Fruit fly (Drosophila melanogaster) whole organism, prepupa: ENCODE measurements around the gene CG10841.

Experiments used
- CG10631 ChIP-seq: fragments of 200-800 bp; sonication (Bioruptor generic); optimal IDR thresholded peaks from 2 replicates; lab custom pipeline; 2016; ENCODE audit warnings: missing biosample characterization, missing genetic modification characterization
- CG10669 ChIP-seq: fragments of 200-800 bp; sonication (Bioruptor generic); optimal IDR thresholded peaks from 3 replicates; lab custom pipeline; 2018; ENCODE audit warnings: missing biosample characterization, mild to moderate bottlenecking, missing genetic modification characterization, moderate library complexity
- CG3919 ChIP-seq: fragments of 200-800 bp; sonication (Bioruptor generic); optimal IDR thresholded peaks from 3 replicates; lab custom pipeline; 2016; ENCODE audit warnings: missing biosample characterization, missing genetic modification characterization
- CG6854 ChIP-seq: fragments of 200-800 bp; sonication (Bioruptor generic); optimal IDR thresholded peaks from 2 replicates; lab custom pipeline; 2017; ENCODE audit warnings: missing biosample characterization, mild to moderate bottlenecking, missing genetic modification characterization
- CG8119 ChIP-seq: fragments of 200-800 bp; sonication (Bioruptor generic); IDR thresholded peaks from 3 replicates; pipeline ENCODE4 v1.3.6; 2022; ENCODE audit warnings: missing biosample characterization, missing genetic modification characterization
- CG8632 ChIP-seq: fragments of 200-800 bp; sonication (Bioruptor generic); optimal IDR thresholded peaks from 3 replicates; lab custom pipeline; 2016; ENCODE audit warnings: missing biosample characterization, missing genetic modification characterization
- CG9139 ChIP-seq: fragments of 200-800 bp; sonication (Bioruptor generic); optimal IDR thresholded peaks from 3 replicates; lab custom pipeline; 2017; ENCODE audit warnings: missing biosample characterization, mild to moderate bottlenecking, missing genetic modification characterization
- Gug ChIP-seq: fragments of 200-800 bp; sonication (Bioruptor generic); IDR thresholded peaks from 2 replicates; pipeline ENCODE4 v1.3.6; 2022; ENCODE audit warnings: missing biosample characterization, missing genetic modification characterization
- Hr4 ChIP-seq: fragments of 200-800 bp; sonication (Bioruptor generic); optimal IDR thresholded peaks from 3 replicates; lab custom pipeline; 2016; ENCODE audit warnings: missing biosample characterization, missing genetic modification characterization
- achi ChIP-seq: fragments of 200-800 bp; sonication (Bioruptor generic); optimal IDR thresholded peaks from 3 replicates; lab custom pipeline; 2016; ENCODE audit warnings: missing biosample characterization, missing genetic modification characterization
- cyc ChIP-seq: fragments of 200-800 bp; sonication (Bioruptor generic); optimal IDR thresholded peaks from 3 replicates; lab custom pipeline; 2016; ENCODE audit warnings: missing biosample characterization, missing genetic modification characterization
- spab ChIP-seq: fragments of 200-800 bp; sonication (Bioruptor generic); optimal IDR thresholded peaks from 2 replicates; lab custom pipeline; 2017; ENCODE audit warnings: missing biosample characterization, mild to moderate bottlenecking, missing genetic modification characterization, missing genetic modification reagents
- svp ChIP-seq: fragments of 200-800 bp; sonication (Bioruptor generic); peaks from one replicate; lab custom pipeline; 2016; ENCODE audit warnings: missing biosample characterization, missing genetic modification characterization
- vri ChIP-seq: fragments of 200-800 bp; sonication (Bioruptor generic); optimal IDR thresholded peaks from 3 replicates; lab custom pipeline; 2016; ENCODE audit warnings: missing biosample characterization, mild to moderate bottlenecking, missing genetic modification characterization

DNA sequence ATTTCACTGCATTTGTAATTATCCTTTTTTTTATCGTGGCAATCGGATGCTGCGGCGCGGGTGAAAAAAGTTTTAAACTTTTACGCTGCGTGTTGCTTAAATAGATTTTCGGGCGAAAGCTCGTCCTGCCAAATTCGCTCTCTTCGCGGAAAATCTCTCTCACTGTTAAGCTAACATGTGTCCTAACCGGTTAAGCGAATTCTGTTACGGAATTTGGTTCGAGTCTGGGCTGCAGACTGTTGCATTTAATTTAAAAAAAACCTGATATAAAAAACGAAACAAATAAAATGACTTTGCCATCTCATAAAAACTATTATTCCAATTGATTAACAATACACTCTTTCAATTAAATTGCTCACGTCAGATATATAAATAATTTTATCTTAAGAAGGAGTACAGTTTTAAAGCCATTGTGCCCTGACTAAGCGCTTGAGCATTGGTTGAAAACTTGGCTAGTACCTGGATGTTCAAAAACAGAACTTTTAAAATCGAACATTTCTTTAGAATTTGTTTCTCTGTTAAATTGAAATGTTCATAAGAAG, 42.8 kb downstream of the CG10841 start, which contains the start of gene Task6:
- TF ChIP-seq CG8632 (GFP tag; lab: Kevin White, UChicago) = no peak
- no peak for TF ChIP-seq CG10669
- TF ChIP-seq cyc (GFP tag; lab: Kevin White, UChicago) = no peak
- TF ChIP-seq CG9139 (GFP tag; lab: Kevin White, UChicago) = no peak
- TF ChIP-seq Gug (GFP tag; lab: Robert Waterston, UW) = no peak
- TF ChIP-seq Hr4 (GFP tag; lab: Kevin White, UChicago) = no peak
- no peak for TF ChIP-seq spab (GFP tag; lab: Kevin White, UChicago)
- no peak for TF ChIP-seq CG3919
- TF ChIP-seq vri (GFP tag; lab: Kevin White, UChicago) = no peak
- TF ChIP-seq CG10631 (GFP tag; lab: Kevin White, UChicago) = no peak
- no peak for TF ChIP-seq svp
- no peak for TF ChIP-seq CG6854 (GFP tag; lab: Kevin White, UChicago)
- no peak for TF ChIP-seq CG8119 (GFP tag; lab: Robert Waterston, UW)
- no peak for TF ChIP-seq achi (GFP tag; lab: Kevin White, UChicago)
